Fruit fly (Drosophila melanogaster): ENCODE measurements around the gene CG43092.

Gene CG43092

DNA sequence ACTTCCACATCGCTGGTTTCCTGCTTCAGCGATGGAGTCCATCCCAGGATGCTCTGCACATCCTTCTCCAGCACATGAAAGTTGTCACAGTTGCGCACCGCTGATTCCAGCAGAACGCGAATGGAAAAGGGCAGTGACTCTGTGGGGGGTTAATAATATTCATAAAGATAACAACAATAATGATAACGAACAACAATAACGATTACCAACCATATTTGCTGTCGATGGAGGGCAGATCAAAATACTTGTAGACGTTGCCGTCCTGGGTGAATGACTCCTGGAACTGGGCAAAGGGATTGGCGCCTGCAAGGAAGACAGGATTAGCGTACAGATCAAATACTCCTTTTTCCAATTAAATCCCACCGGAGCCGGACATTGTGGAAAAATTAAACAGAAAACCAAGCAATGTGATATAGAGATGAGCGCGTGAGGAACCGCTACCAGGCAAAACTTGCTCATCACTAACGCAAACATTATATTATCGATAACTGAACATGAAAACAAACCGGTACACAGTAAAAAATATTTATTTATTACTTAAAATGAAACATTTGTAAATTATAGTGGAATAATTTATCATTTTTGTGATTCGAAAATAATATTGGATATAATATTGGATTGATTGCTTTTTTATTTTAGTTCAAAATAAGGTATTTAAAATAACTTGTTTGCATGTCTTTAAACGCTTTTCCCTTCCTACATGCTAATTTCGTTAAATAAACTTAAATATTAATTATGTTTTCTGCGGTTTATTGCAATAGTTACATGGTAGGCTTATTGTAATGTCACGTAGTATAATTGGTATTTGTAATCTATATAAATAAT, 45.1 kb downstream of the CG43092 start, which contains the start of gene Irp-1A (continued):
- TF ChIP-seq tx (GFP tag; optimal IDR thresholded peaks at IDR 0.05), result no peak
- TF ChIP-seq fd3F (GFP tag; optimal IDR thresholded peaks at IDR 0.05), result peak; percentile 53
- TF ChIP-seq pita (GFP tag; optimal IDR thresholded peaks at IDR 0.05), result no peak
- TF ChIP-seq fd96Cb (tag; optimal IDR thresholded peaks at IDR 0.05), result peak; percentile 69
- peak; percentile 45; the same call in 1 of the 2 replicates for TF ChIP-seq Adf1 (GFP tag; IDR thresholded peaks at IDR 0.05)
- peak; percentile 59; the same call in 2 of the 3 replicates for TF ChIP-seq ase (GFP tag; IDR thresholded peaks at IDR 0.05)
- no peak for TF ChIP-seq Elba2 (GFP tag; optimal IDR thresholded peaks at IDR 0.05)
- TF ChIP-seq CG17328 (GFP tag; IDR thresholded peaks at IDR 0.05), result peak; percentile 72; the same call in 1 of the 2 replicates
- peak; percentile 79 for TF ChIP-seq Fer3 (tag; optimal IDR thresholded peaks at IDR 0.05)
- peak; percentile 47 for TF ChIP-seq CG13624 (GFP tag; optimal IDR thresholded peaks at IDR 0.05)
- TF ChIP-seq hkb (optimal IDR thresholded peaks at IDR 0.05), result no peak
- TF ChIP-seq hkb (GFP tag; IDR thresholded peaks at IDR 0.05), result peak; percentile 77
- peak; percentile 86 for TF ChIP-seq row (GFP tag; IDR thresholded peaks at IDR 0.05)
- peak; percentile 85 for TF ChIP-seq CG2712 (tag; optimal IDR thresholded peaks at IDR 0.05)
- peak; percentile 77 for TF ChIP-seq HLH4C (GFP tag; IDR thresholded peaks at IDR 0.05; ENCODE audit: partially characterized antibody)
- peak; percentile 7 for TF ChIP-seq CG34376 (GFP tag; optimal IDR thresholded peaks at IDR 0.05)
- peak; percentile 78 for TF ChIP-seq CG2120 (GFP tag; optimal IDR thresholded peaks at IDR 0.05)
- TF ChIP-seq CG11695 (GFP tag; IDR thresholded peaks at IDR 0.05), result peak; percentile 81
- no peak for TF ChIP-seq CG17802 (tag; optimal IDR thresholded peaks at IDR 0.05)
- no peak for TF ChIP-seq CG15073 (GFP tag; optimal IDR thresholded peaks at IDR 0.05)
- peak; percentile 52 for TF ChIP-seq CG6813 (GFP tag; optimal IDR thresholded peaks at IDR 0.05)
- TF ChIP-seq D (optimal IDR thresholded peaks at IDR 0.05), result no peak
- peak; percentile 33 for TF ChIP-seq D (GFP tag; optimal IDR thresholded peaks at IDR 0.05)
- peak; percentile 64 for TF ChIP-seq CG18764 (GFP tag; optimal IDR thresholded peaks at IDR 0.05)
- TF ChIP-seq CG2199 (GFP tag; IDR thresholded peaks at IDR 0.05), result no peak
- TF ChIP-seq CG7839 (tag; optimal IDR thresholded peaks at IDR 0.05), result peak; percentile 86
- no peak; the same call in 1 of the 2 replicates for TF ChIP-seq ara (GFP tag; IDR thresholded peaks at IDR 0.05)
- TF ChIP-seq danr (GFP tag; IDR thresholded peaks at IDR 0.05), result no peak
- TF ChIP-seq CG7556 (GFP tag; optimal IDR thresholded peaks at IDR 0.05), result peak; percentile 77
- peak; percentile 90 for TF ChIP-seq vvl (GFP tag; IDR thresholded peaks at IDR 0.05)
- peak; percentile 71 for TF ChIP-seq Awh (GFP tag; IDR thresholded peaks at IDR 0.05)
- TF ChIP-seq tna (GFP tag; IDR thresholded peaks at IDR 0.05; ENCODE audit: partially characterized antibody), result peak; percentile 62
- TF ChIP-seq CG5180 (GFP tag; optimal IDR thresholded peaks at IDR 0.05), result peak; percentile 33
- TF ChIP-seq CG12942 (GFP tag; optimal IDR thresholded peaks at IDR 0.05), result peak; percentile 59
- TF ChIP-seq CG1233 (GFP tag; optimal IDR thresholded peaks at IDR 0.05), result peak; percentile 41
- peak; percentile 70 for TF ChIP-seq CG15601 (tag; optimal IDR thresholded peaks at IDR 0.05)
- no peak for TF ChIP-seq Lpt (GFP tag; optimal IDR thresholded peaks at IDR 0.05)
- TF ChIP-seq CG34224 (GFP tag; IDR thresholded peaks at IDR 0.05; ENCODE audit: partially characterized antibody), result peak; percentile 86
- TF ChIP-seq Mes4 (GFP tag; optimal IDR thresholded peaks at IDR 0.05), result no peak
- TF ChIP-seq NK7.1 (GFP tag; optimal IDR thresholded peaks at IDR 0.05), result no peak
- peak; percentile 64 for TF ChIP-seq kay (GFP tag; optimal IDR thresholded peaks at IDR 0.05)
- TF ChIP-seq Dfd (GFP tag; optimal IDR thresholded peaks at IDR 0.05), result no peak
- peak; percentile 13 for TF ChIP-seq CG33213 (GFP tag; optimal IDR thresholded peaks at IDR 0.05)
- no peak for TF ChIP-seq p53 (GFP tag; optimal IDR thresholded peaks at IDR 0.05)
- TF ChIP-seq klu (GFP tag; IDR thresholded peaks at IDR 0.05), result peak; percentile 37; the same call in 1 of the 2 replicates
- TF ChIP-seq CG9797 (GFP tag; optimal IDR thresholded peaks at IDR 0.05), result no peak
- TF ChIP-seq CG12299 (tag; optimal IDR thresholded peaks at IDR 0.05), result peak; percentile 62
- TF ChIP-seq CG7786 (GFP tag; optimal IDR thresholded peaks at IDR 0.05), result peak; percentile 17
- peak; percentile 2; the same call in 1 of the 2 replicates for TF ChIP-seq Ravus (GFP tag; IDR thresholded peaks at IDR 0.05)
- TF ChIP-seq CG8359 (GFP tag; optimal IDR thresholded peaks at IDR 0.05; ENCODE audit: borderline replicate concordance), result no peak

All from whole organism, embryonic.